Fruit fly (Drosophila melanogaster) whole organism, embryonic: Measurements from ENCODE around the gene CG13928.

ENCODE experiments used
- Atf6 ChIP-seq: fragments of 200-800 bp; sonication (Bioruptor generic); IDR thresholded peaks from 2 replicates; pipeline ENCODE4 v1.3.6; 2022; ENCODE audit warnings: missing biosample characterization, missing genetic modification characterization
- B-H1 ChIP-seq: fragments of 200-800 bp; sonication (Bioruptor generic); IDR thresholded peaks from 3 replicates; pipeline ENCODE4 v1.3.6; 2022; ENCODE audit warnings: missing biosample characterization, missing genetic modification characterization
- Bgb ChIP-seq: fragments of 200-800 bp; sonication (Bioruptor generic); IDR thresholded peaks from 2 replicates; pipeline ENCODE4 v1.3.6; 2022; ENCODE audit warnings: missing biosample characterization, missing genetic modification characterization; ENCODE audit not compliant: partially characterized antibody
- CG10147 ChIP-seq: fragments of 200-800 bp; sonication (Bioruptor generic); optimal IDR thresholded peaks from 2 replicates; lab custom pipeline; 2019; ENCODE audit warnings: missing biosample characterization, mild to moderate bottlenecking, missing genetic modification characterization, moderate library complexity
- CG10267 ChIP-seq: fragments of 200-800 bp; sonication (Bioruptor generic); optimal IDR thresholded peaks from 2 replicates; lab custom pipeline; 2018; ENCODE audit warnings: missing biosample characterization, mild to moderate bottlenecking, missing genetic modification characterization, moderate library complexity
- CG11398 ChIP-seq: fragments of 200-800 bp; sonication (Bioruptor generic); optimal IDR thresholded peaks from 2 replicates; lab custom pipeline; 2016; ENCODE audit warnings: missing biosample characterization, missing genetic modification characterization
- CG11696 ChIP-seq: fragments of 200-800 bp; sonication (Bioruptor generic); IDR thresholded peaks from 2 replicates; pipeline ENCODE4 v1.3.6; 2022; ENCODE audit warnings: missing biosample characterization, missing genetic modification characterization
- CG11723 ChIP-seq: fragments of 200-800 bp; sonication (Bioruptor generic); optimal IDR thresholded peaks from 2 replicates; lab custom pipeline; 2017; ENCODE audit warnings: missing biosample characterization, mild to moderate bottlenecking, missing genetic modification characterization
- CG12391 ChIP-seq: fragments of 200-800 bp; sonication (Bioruptor generic); optimal IDR thresholded peaks from 3 replicates; lab custom pipeline; 2018; ENCODE audit warnings: missing biosample characterization, mild to moderate bottlenecking, missing genetic modification characterization, moderate library complexity
- CG14860 ChIP-seq: fragments of 200-800 bp; sonication (Bioruptor generic); IDR thresholded peaks from 3 replicates; pipeline ENCODE4 v1.3.6; 2022; ENCODE audit warnings: missing biosample characterization, missing genetic modification characterization; ENCODE audit not compliant: partially characterized antibody
- CG15011 ChIP-seq: fragments of 200-800 bp; sonication (Bioruptor generic); optimal IDR thresholded peaks from 3 replicates; lab custom pipeline; 2018; ENCODE audit warnings: missing biosample characterization, mild to moderate bottlenecking, missing genetic modification characterization
- CG15479 ChIP-seq: fragments of 200-800 bp; sonication (Bioruptor generic); optimal IDR thresholded peaks from 3 replicates; lab custom pipeline; 2019; ENCODE audit warnings: missing biosample characterization, mild to moderate bottlenecking, missing genetic modification characterization, moderate library complexity
- CG16779 ChIP-seq: fragments of 200-800 bp; sonication (Bioruptor generic); IDR thresholded peaks from 2 replicates; pipeline ENCODE4 v1.3.6; 2022; ENCODE audit warnings: missing biosample characterization, missing genetic modification characterization
- CG16863 ChIP-seq: fragments of 200-800 bp; sonication (Bioruptor generic); optimal IDR thresholded peaks from 3 replicates; lab custom pipeline; 2016; ENCODE audit warnings: missing biosample characterization, missing genetic modification characterization
- CG18011 ChIP-seq: fragments of 200-800 bp; sonication (Bioruptor generic); optimal IDR thresholded peaks from 2 replicates; lab custom pipeline; 2017; ENCODE audit warnings: missing biosample characterization, missing genetic modification characterization, mild to moderate bottlenecking, moderate library complexity, missing genotype
- CG18476 ChIP-seq: fragments of 200-800 bp; sonication (Bioruptor generic); optimal IDR thresholded peaks from 2 replicates; lab custom pipeline; 2016; ENCODE audit warnings: missing biosample characterization, mild to moderate bottlenecking, missing genetic modification characterization
- CG31224 ChIP-seq: fragments of 200-800 bp; sonication (Bioruptor generic); IDR thresholded peaks from 2 replicates; pipeline ENCODE4 v1.3.6; 2022; ENCODE audit warnings: missing biosample characterization, missing genetic modification characterization
- CG33557 ChIP-seq: fragments of 200-800 bp; sonication (Bioruptor generic); optimal IDR thresholded peaks from 2 replicates; lab custom pipeline; 2019; ENCODE audit warnings: missing biosample characterization, mild to moderate bottlenecking, missing genetic modification characterization, moderate library complexity
- CG3407 ChIP-seq: fragments of 200-800 bp; sonication (Bioruptor generic); optimal IDR thresholded peaks from 2 replicates; lab custom pipeline; 2018; ENCODE audit warnings: missing biosample characterization, mild to moderate bottlenecking, missing genetic modification characterization
- CG34224 ChIP-seq: fragments of 200-800 bp; sonication (Bioruptor generic); IDR thresholded peaks from 3 replicates; pipeline ENCODE4 v1.3.6; 2022; ENCODE audit warnings: missing biosample characterization, missing genetic modification characterization; ENCODE audit not compliant: partially characterized antibody
- CG5953 ChIP-seq: fragments of 200-800 bp; sonication (Bioruptor generic); IDR thresholded peaks from 2 replicates; pipeline ENCODE4 v1.3.6; 2022; ENCODE audit warnings: missing biosample characterization, missing genetic modification characterization
- CG6689 ChIP-seq: fragments of 200-800 bp; sonication (Bioruptor generic); IDR thresholded peaks from 2 replicates; pipeline ENCODE4 v1.3.6; 2022; ENCODE audit warnings: missing biosample characterization, missing genetic modification characterization
- CG6791 ChIP-seq: fragments of 200-800 bp; sonication (Bioruptor generic); IDR thresholded peaks from 3 replicates; pipeline ENCODE4 v1.3.6; 2022; ENCODE audit warnings: missing biosample characterization, missing genetic modification characterization; ENCODE audit not compliant: partially characterized antibody
- CG7745 ChIP-seq: fragments of 200-800 bp; sonication (Bioruptor generic); optimal IDR thresholded peaks from 2 replicates; lab custom pipeline; 2018; ENCODE audit warnings: missing biosample characterization, mild to moderate bottlenecking, missing genetic modification characterization, moderate library complexity
- CG7839 ChIP-seq: fragments of 200-800 bp; sonication (Bioruptor generic); optimal IDR thresholded peaks from 3 replicates; lab custom pipeline; 2018; ENCODE audit warnings: missing biosample characterization, mild to moderate bottlenecking, missing genetic modification characterization, moderate library complexity
- CG8388 ChIP-seq: fragments of 200-800 bp; sonication (Bioruptor generic); optimal IDR thresholded peaks from 2 replicates; lab custom pipeline; 2019; ENCODE audit warnings: missing biosample characterization, mild to moderate bottlenecking, missing genetic modification characterization, moderate library complexity
- Dad ChIP-seq: fragments of 200-800 bp; sonication (Bioruptor generic); optimal IDR thresholded peaks from 3 replicates; lab custom pipeline; 2016; ENCODE audit warnings: missing biosample characterization, missing genetic modification characterization
- Dbx ChIP-seq: fragments of 200-800 bp; sonication (Bioruptor generic); IDR thresholded peaks from 3 replicates; pipeline ENCODE4 v1.3.6; 2022; ENCODE audit warnings: missing biosample characterization, missing genetic modification characterization
- Dip2 ChIP-seq: fragments of 200-800 bp; sonication (Bioruptor generic); IDR thresholded peaks from 2 replicates; pipeline ENCODE4 v1.3.6; 2022; ENCODE audit warnings: missing biosample characterization, missing genetic modification characterization
- Fer3 ChIP-seq: fragments of 200-800 bp; sonication (Bioruptor generic); optimal IDR thresholded peaks from 2 replicates; lab custom pipeline; 2018; ENCODE audit warnings: missing biosample characterization, mild to moderate bottlenecking, missing genetic modification characterization, moderate library complexity
- Hsf ChIP-seq: fragments of 200-800 bp; sonication (Bioruptor generic); optimal IDR thresholded peaks from 3 replicates; lab custom pipeline; 2016; ENCODE audit warnings: missing biosample characterization, missing genetic modification characterization
- NC2β ChIP-seq: fragments of 200-800 bp; sonication (Bioruptor generic); optimal IDR thresholded peaks from 2 replicates; lab custom pipeline; 2016; ENCODE audit warnings: missing biosample characterization, missing genetic modification characterization
- Nf-YB ChIP-seq: fragments of 200-800 bp; sonication (Bioruptor generic); optimal IDR thresholded peaks from 3 replicates; lab custom pipeline; 2019; ENCODE audit warnings: missing biosample characterization, mild to moderate bottlenecking, missing genetic modification characterization, moderate library complexity
- Nf-YC ChIP-seq: fragments of 200-800 bp; optimal IDR thresholded peaks from 3 replicates; lab custom pipeline; 2019; ENCODE audit warnings: missing biosample characterization, mild to moderate bottlenecking, missing genetic modification characterization, moderate library complexity
- Ptx1 ChIP-seq: fragments of 200-800 bp; sonication (Bioruptor generic); IDR thresholded peaks from 2 replicates; pipeline ENCODE4 v1.3.6; 2022; ENCODE audit warnings: missing biosample characterization, missing genetic modification characterization
- Usf ChIP-seq: fragments of 200-800 bp; sonication (Bioruptor generic); optimal IDR thresholded peaks from 2 replicates; lab custom pipeline; 2017; ENCODE audit warnings: missing genotype, missing biosample characterization, missing genetic modification characterization
- br ChIP-seq: fragments of >200 bp; optimal IDR thresholded peaks from 2 replicates; lab custom pipeline; 2017
- cas ChIP-seq: fragments of 200-800 bp; sonication (Bioruptor generic); IDR thresholded peaks from 2 replicates; pipeline ENCODE4 v1.3.6; 2022; ENCODE audit warnings: missing biosample characterization, missing genetic modification characterization
- cato ChIP-seq: fragments of 200-800 bp; sonication (Bioruptor generic); optimal IDR thresholded peaks from 2 replicates; lab custom pipeline; 2016; ENCODE audit warnings: missing biosample characterization, missing genetic modification characterization, borderline replicate concordance
- ci ChIP-seq: fragments of 200-800 bp; sonication (Bioruptor generic); IDR thresholded peaks from 3 replicates; pipeline ENCODE4 v1.3.6; 2022; ENCODE audit warnings: missing biosample characterization, missing genetic modification characterization
- ewg ChIP-seq: fragments of 200-800 bp; sonication (Bioruptor generic); optimal IDR thresholded peaks from 3 replicates; lab custom pipeline; 2017; ENCODE audit warnings: mild to moderate bottlenecking, missing biosample characterization, missing genetic modification reagents, missing genetic modification characterization
- fd102C ChIP-seq: fragments of 200-800 bp; sonication (Bioruptor generic); optimal IDR thresholded peaks from 2 replicates; lab custom pipeline; 2018; ENCODE audit warnings: missing biosample characterization, mild to moderate bottlenecking, missing genetic modification characterization, moderate library complexity
- gcm2 ChIP-seq: fragments of 200-800 bp; sonication (Bioruptor generic); optimal IDR thresholded peaks from 2 replicates; lab custom pipeline; 2016; ENCODE audit warnings: missing biosample characterization, missing genetic modification characterization
- hth ChIP-seq: fragments of >200 bp; optimal IDR thresholded peaks from 2 replicates; lab custom pipeline; 2017; ENCODE audit warnings: inconsistent platforms
- slou ChIP-seq: fragments of 200-800 bp; sonication (Bioruptor generic); optimal IDR thresholded peaks from 3 replicates; lab custom pipeline; 2016; ENCODE audit warnings: missing biosample characterization, missing genetic modification characterization
- stwl ChIP-seq: fragments of 200-800 bp; sonication (Bioruptor generic); optimal IDR thresholded peaks from 3 replicates; lab custom pipeline; 2018; ENCODE audit warnings: missing biosample characterization, mild to moderate bottlenecking, missing genetic modification characterization, moderate library complexity
- trh ChIP-seq: fragments of 200-800 bp; sonication (Bioruptor generic); optimal IDR thresholded peaks from 2 replicates; lab custom pipeline; 2016; ENCODE audit warnings: missing biosample characterization, missing genetic modification characterization
- ttk ChIP-seq: fragments of 200-800 bp; sonication (Bioruptor generic); IDR thresholded peaks from 2 replicates; pipeline ENCODE4 v2.1.2; 2022; ENCODE audit warnings: missing biosample characterization, missing genetic modification characterization
- vvl ChIP-seq: fragments of 200-800 bp; sonication (Bioruptor generic); IDR thresholded peaks from 2 replicates; pipeline ENCODE4 v1.3.6; 2022; ENCODE audit warnings: missing biosample characterization, missing genetic modification characterization
- yki ChIP-seq: fragments of >200 bp; optimal IDR thresholded peaks from 3 replicates; lab custom pipeline; 2018

The CG13928 gene

DNA sequence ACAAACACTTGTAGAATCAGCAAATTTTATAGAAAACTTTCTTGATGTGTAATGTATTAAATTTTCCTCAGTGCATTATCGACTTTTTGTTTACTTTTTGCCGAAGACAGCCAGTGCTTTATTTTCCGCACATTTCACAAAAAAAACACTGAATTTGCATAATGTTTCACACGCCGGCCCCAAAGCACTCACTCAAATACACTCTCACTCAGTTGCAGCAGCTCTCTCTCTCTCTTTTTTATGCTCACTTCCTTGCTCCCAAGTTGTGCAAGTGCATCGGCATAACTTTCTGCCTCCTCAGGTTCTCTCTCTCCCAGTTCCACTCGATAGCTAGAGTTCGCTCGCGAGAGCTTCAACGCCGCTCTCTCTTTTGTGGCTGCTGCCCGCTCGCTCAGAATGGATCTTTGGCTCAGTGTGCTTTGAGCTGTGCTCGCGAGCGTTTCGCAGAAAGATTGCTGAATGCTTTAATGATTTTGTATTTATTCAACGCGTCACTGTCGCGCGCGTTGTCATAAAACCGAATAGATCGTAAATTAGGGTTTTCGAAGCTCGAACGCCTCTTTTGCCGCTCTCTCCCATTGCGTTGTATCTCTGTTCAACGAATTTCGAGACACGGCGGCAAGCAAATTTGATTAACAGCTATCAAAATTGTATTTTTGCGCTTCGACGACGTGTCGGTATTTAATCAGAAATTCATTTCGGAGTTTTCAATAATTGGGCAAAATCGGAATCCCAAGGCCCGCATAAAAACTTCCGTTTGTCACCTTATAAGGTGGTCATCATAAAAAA lies 41.7 kb downstream of the CG13928 start (continued):
- no peak for TF ChIP-seq CG16863 (GFP tag; lab: Kevin White, UChicago)
- no peak for TF ChIP-seq hth (lab: Kevin White, UChicago)
- no peak for TF ChIP-seq CG12391 (tag; lab: Kevin White, UChicago)
- TF ChIP-seq stwl (tag; lab: Kevin White, UChicago), result no peak
- no peak for TF ChIP-seq CG10147 (GFP tag; lab: Kevin White, UChicago)
- no peak for TF ChIP-seq Ptx1 (GFP tag; lab: Robert Waterston, UW)
- TF ChIP-seq Dip2 (GFP tag; lab: Robert Waterston, UW), result no peak
- TF ChIP-seq CG3407, result no peak
- no peak for TF ChIP-seq slou (GFP tag; lab: Kevin White, UChicago)
- no peak for TF ChIP-seq fd102C (GFP tag; lab: Kevin White, UChicago)
- peak; percentile 62 for TF ChIP-seq Bgb
- no peak for TF ChIP-seq ewg (GFP tag; lab: Kevin White, UChicago)
- TF ChIP-seq CG11723 (GFP tag; lab: Kevin White, UChicago), result no peak
- TF ChIP-seq Hsf (GFP tag; lab: Kevin White, UChicago), result no peak
- no peak for TF ChIP-seq CG33557 (GFP tag; lab: Kevin White, UChicago)
- TF ChIP-seq trh (GFP tag; lab: Kevin White, UChicago), result no peak
- TF ChIP-seq CG18011 (GFP tag; lab: Kevin White, UChicago), result no peak
- no peak for TF ChIP-seq ttk (GFP tag; lab: Robert Waterston, UW)
- TF ChIP-seq CG16779 (GFP tag; lab: Robert Waterston, UW), result no peak
- 0 out of 2 replicates have a peak, but pooled peaks have one; percentile 36 for TF ChIP-seq Atf6 (GFP tag; lab: Robert Waterston, UW)
- no peak for TF ChIP-seq NC2β (GFP tag; lab: Kevin White, UChicago)
- no peak for TF ChIP-seq CG5953
- peak; percentile 8 for TF ChIP-seq Fer3 (tag; lab: Kevin White, UChicago)
- no peak; the same call in 2 of the 3 replicates for TF ChIP-seq B-H1 (GFP tag; lab: Robert Waterston, UW)
- no peak for TF ChIP-seq cas (GFP tag; lab: Robert Waterston, UW)
- TF ChIP-seq cato, result no peak
- TF ChIP-seq Nf-YB (GFP tag; lab: Kevin White, UChicago), result no peak
- TF ChIP-seq Dbx (GFP tag; lab: Robert Waterston, UW), result peak; percentile 52; the same call in 1 of the 3 replicates
- TF ChIP-seq gcm2 (GFP tag; lab: Kevin White, UChicago), result no peak
- no peak for TF ChIP-seq CG10267 (tag; lab: Kevin White, UChicago)
- no peak for TF ChIP-seq Nf-YC (tag; lab: Kevin White, UChicago)
- TF ChIP-seq CG7745 (tag; lab: Kevin White, UChicago), result no peak
- TF ChIP-seq CG31224 (GFP tag; lab: Robert Waterston, UW), result no peak
- no peak for TF ChIP-seq CG7839 (tag; lab: Kevin White, UChicago)
- TF ChIP-seq CG15479 (GFP tag; lab: Kevin White, UChicago), result peak; percentile 58
- no peak for TF ChIP-seq CG11398 (GFP tag; lab: Kevin White, UChicago)
- TF ChIP-seq Usf, result no peak
- no peak for TF ChIP-seq br (lab: Kevin White, UChicago)
- TF ChIP-seq CG8388 (GFP tag; lab: Kevin White, UChicago), result no peak
- TF ChIP-seq CG11696 (GFP tag; lab: Robert Waterston, UW), result peak; percentile 47; the same call in 1 of the 2 replicates
- TF ChIP-seq CG18476 (GFP tag; lab: Kevin White, UChicago), result no peak
- TF ChIP-seq yki (lab: Kevin White, UChicago), result peak; percentile 99
- TF ChIP-seq Dad, result no peak
- peak; percentile 76 for TF ChIP-seq CG6791 (GFP tag; lab: Robert Waterston, UW)
- peak; percentile 69 for TF ChIP-seq CG34224 (GFP tag; lab: Robert Waterston, UW)
- TF ChIP-seq vvl (GFP tag; lab: Robert Waterston, UW), result peak; percentile 80
- no peak for TF ChIP-seq CG15011
- TF ChIP-seq CG6689, result no peak
- peak; percentile 69; the same call in 2 of the 3 replicates for TF ChIP-seq ci (GFP tag; lab: Robert Waterston, UW)
- TF ChIP-seq CG14860 (GFP tag; lab: Robert Waterston, UW), result no peak; the same call in 2 of the 3 replicates
